Fruit fly (Drosophila melanogaster): ENCODE data around the gene CenG1A.

The CenG1A gene

DNA sequence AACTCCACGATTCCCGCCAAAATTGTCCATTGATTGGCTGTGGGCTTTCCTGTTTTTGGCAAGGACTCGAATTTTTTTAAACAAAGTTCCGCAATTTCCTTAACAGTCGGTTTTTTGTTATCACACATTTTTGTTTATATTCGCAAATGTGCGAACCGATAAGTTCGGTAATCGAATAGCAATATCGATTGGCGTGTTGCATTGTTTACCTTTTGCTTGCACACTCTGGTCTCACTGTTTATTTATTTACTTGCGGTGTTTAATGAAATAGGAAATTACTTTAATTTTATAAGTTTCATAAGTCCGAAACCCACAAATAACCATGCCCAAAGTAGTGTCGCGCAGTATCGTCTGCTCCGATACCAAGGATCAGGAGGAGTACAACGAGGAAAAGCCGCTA, 24.0 kb upstream of the CenG1A start, which contains the start of the genes Adat1 and CG16865 (continued):
- no peak for TF ChIP-seq hkb (optimal IDR thresholded peaks at IDR 0.05)
- TF ChIP-seq hkb (GFP tag; IDR thresholded peaks at IDR 0.05), result no peak
- TF ChIP-seq Ravus (GFP tag; IDR thresholded peaks at IDR 0.05), result no peak
- no peak for TF ChIP-seq bab2 (GFP tag; optimal IDR thresholded peaks at IDR 0.05)
- no peak for TF ChIP-seq Hmr (GFP tag; optimal IDR thresholded peaks at IDR 0.05)
- TF ChIP-seq CG2120 (GFP tag; optimal IDR thresholded peaks at IDR 0.05), result no peak
- no peak for TF ChIP-seq CG3726 (GFP tag; IDR thresholded peaks at IDR 0.05)
- TF ChIP-seq CG2116 (GFP tag; optimal IDR thresholded peaks at IDR 0.05), result peak; percentile 59
- TF ChIP-seq HHEX (GFP tag; optimal IDR thresholded peaks at IDR 0.05), result no peak
- peak; percentile 12; the same call in 1 of the 2 replicates for TF ChIP-seq inv (GFP tag; IDR thresholded peaks at IDR 0.05; ENCODE audit: partially characterized antibody)
- TF ChIP-seq CG14860 (GFP tag; IDR thresholded peaks at IDR 0.05; ENCODE audit: partially characterized antibody), result peak; percentile 56; the same call in 2 of the 3 replicates
- TF ChIP-seq Lhr (GFP tag; optimal IDR thresholded peaks at IDR 0.05), result peak; percentile 14
- peak; percentile 36; the same call in 1 of the 2 replicates for TF ChIP-seq tna (GFP tag; IDR thresholded peaks at IDR 0.05; ENCODE audit: partially characterized antibody)
- TF ChIP-seq CG32772 (GFP tag; IDR thresholded peaks at IDR 0.05), result no peak
- peak; percentile 54; the same call in 2 of the 3 replicates for TF ChIP-seq CG16813 (GFP tag; IDR thresholded peaks at IDR 0.05; ENCODE audit: partially characterized antibody)
- TF ChIP-seq CG17829 (tag; optimal IDR thresholded peaks at IDR 0.05), result peak; percentile 5
- TF ChIP-seq CG31224 (GFP tag; IDR thresholded peaks at IDR 0.05), result no peak
- TF ChIP-seq sqz (GFP tag; optimal IDR thresholded peaks at IDR 0.05), result no peak
- no peak for TF ChIP-seq NFAT (GFP tag; IDR thresholded peaks at IDR 0.05)
- TF ChIP-seq Poxn (GFP tag; IDR thresholded peaks at IDR 0.05), result no peak
- TF ChIP-seq CG3407 (GFP tag; optimal IDR thresholded peaks at IDR 0.05), result no peak
- TF ChIP-seq CG12219 (GFP tag; optimal IDR thresholded peaks at IDR 0.05), result no peak
- TF ChIP-seq HLH4C (GFP tag; IDR thresholded peaks at IDR 0.05; ENCODE audit: partially characterized antibody), result peak; percentile 38; the same call in 1 of the 3 replicates
- no peak for TF ChIP-seq Dip3 (GFP tag; optimal IDR thresholded peaks at IDR 0.05)
- no peak for TF ChIP-seq CG7786 (GFP tag; optimal IDR thresholded peaks at IDR 0.05)
- TF ChIP-seq Doc3 (GFP tag; IDR thresholded peaks at IDR 0.05; ENCODE audit: partially characterized antibody), result 0 out of 3 replicates have a peak, but pooled peaks have one; percentile 28
- no peak for TF ChIP-seq Drgx (GFP tag; IDR thresholded peaks at IDR 0.05)
- TF ChIP-seq phol (tag; optimal IDR thresholded peaks at IDR 0.05), result peak; percentile 34
- no peak for TF ChIP-seq hth (optimal IDR thresholded peaks at IDR 0.05)
- no peak for TF ChIP-seq tgo (GFP tag; IDR thresholded peaks at IDR 0.05)
- TF ChIP-seq Hmx (GFP tag; optimal IDR thresholded peaks at IDR 0.05), result no peak
- TF ChIP-seq Ssrp (tag; optimal IDR thresholded peaks at IDR 0.05), result no peak
- no peak for TF ChIP-seq Tbp (GFP tag; optimal IDR thresholded peaks at IDR 0.05)
- TF ChIP-seq B-H2 (GFP tag; optimal IDR thresholded peaks at IDR 0.05), result no peak
- no peak for TF ChIP-seq nom (GFP tag; optimal IDR thresholded peaks at IDR 0.05)
- no peak for TF ChIP-seq CG9437 (GFP tag; optimal IDR thresholded peaks at IDR 0.05)
- peak; percentile 47 for TF ChIP-seq CG12659 (GFP tag; optimal IDR thresholded peaks at IDR 0.05)
- TF ChIP-seq HmgZ (tag; optimal IDR thresholded peaks at IDR 0.05), result no peak
- TF ChIP-seq CG31365 (tag; optimal IDR thresholded peaks at IDR 0.05), result no peak
- TF ChIP-seq CG14710 (tag; optimal IDR thresholded peaks at IDR 0.05), result peak; percentile 35
- peak; percentile 57 for TF ChIP-seq CG34224 (GFP tag; IDR thresholded peaks at IDR 0.05; ENCODE audit: partially characterized antibody)
- no peak for TF ChIP-seq Antp (GFP tag; optimal IDR thresholded peaks at IDR 0.05)
- TF ChIP-seq Opbp (GFP tag; IDR thresholded peaks at IDR 0.05; ENCODE audit: partially characterized antibody), result 0 out of 3 replicates have a peak, but pooled peaks have one; percentile 31
- TF ChIP-seq klu (GFP tag; IDR thresholded peaks at IDR 0.05), result no peak
- TF ChIP-seq CG8765 (GFP tag; IDR thresholded peaks at IDR 0.05), result no peak
- no peak for TF ChIP-seq tap (tag; optimal IDR thresholded peaks at IDR 0.05)
- TF ChIP-seq CG32532 (GFP tag; IDR thresholded peaks at IDR 0.05), result no peak
- peak; percentile 36 for TF ChIP-seq trem (tag; optimal IDR thresholded peaks at IDR 0.05)
- no peak for TF ChIP-seq ash1 (GFP tag; optimal IDR thresholded peaks at IDR 0.05)
- TF ChIP-seq Nf-YB (GFP tag; optimal IDR thresholded peaks at IDR 0.05), result no peak
- TF ChIP-seq fu2 (GFP tag; optimal IDR thresholded peaks at IDR 0.05), result no peak

All from whole organism, embryonic.